Fruit fly (Drosophila melanogaster): ENCODE measurements around the gene GatA.

DNA sequence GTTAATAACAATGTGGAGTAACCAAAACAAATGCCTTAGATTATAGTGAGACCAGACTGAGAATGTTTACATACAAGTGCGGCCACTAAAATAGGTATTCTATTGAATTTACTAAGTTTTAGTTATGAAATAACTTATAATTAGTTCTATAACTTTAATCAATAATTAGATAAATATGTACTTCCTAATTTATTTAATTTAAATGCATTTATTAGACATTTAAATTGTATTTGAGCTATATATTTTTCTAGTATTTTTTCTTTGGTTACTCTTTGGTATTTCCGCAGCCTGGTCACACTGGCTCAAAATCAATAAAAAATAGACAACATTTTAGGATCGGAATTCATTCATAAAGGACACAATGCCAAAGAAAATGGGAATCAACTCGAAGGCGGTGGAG lies 2.6 kb upstream of the GatA start, which contains the start of the genes Prp18 and CG6013:
- TF ChIP-seq tup (GFP tag; optimal IDR thresholded peaks at IDR 0.05) = no peak
- no peak for TF ChIP-seq CG32767 (GFP tag; IDR thresholded peaks at IDR 0.05)
- peak; percentile 25 for TF ChIP-seq Six4 (GFP tag; optimal IDR thresholded peaks at IDR 0.05)
- no peak for TF ChIP-seq Drgx (GFP tag; IDR thresholded peaks at IDR 0.05)
- TF ChIP-seq CG8765 (GFP tag; IDR thresholded peaks at IDR 0.05) = no peak
- TF ChIP-seq bowl (GFP tag; IDR thresholded peaks at IDR 0.05) = no peak
